Worm (Caenorhabditis elegans) whole organism, L4 larva: ENCODE measurements around the gene nhr-206.

Experiments used
- lir-3 ChIP-seq: sonication (generic microtip); optimal IDR thresholded peaks from 2 replicates; lab custom pipeline; 2016; ENCODE audit warnings: mild to moderate bottlenecking, missing genetic modification characterization, missing compliant biosample characterization
- pha-4 ChIP-seq, 2 experiments: fragments of 150-350 bp in 1 of 2; fragments of 200-800 bp in 1 of 2; sonication (Bioruptor generic) in 1 of 2; IDR thresholded peaks in 1 of 2; optimal IDR thresholded peaks in 1 of 2; 2 replicates each; pipeline versions ENCODE4 v1.3.6 to Lab custom; 2014 to 2022; ENCODE audit warnings: missing genetic modification characterization in 2 of 2, missing genetic modification reagents in 2 of 2, missing biosample characterization in 1 of 2, missing compliant biosample characterization in 1 of 2
- unc-62 ChIP-seq, 3 experiments: fragments of 150-350 bp in 1 of 3; sonication (generic microtip); optimal IDR thresholded peaks in 2 of 3; peaks in 1 of 3; 1 replicate in 1 of 3; 2 replicates in 2 of 3; lab custom pipeline; 2014 to 2017; ENCODE audit warnings: missing biosample characterization in 3 of 3, missing genetic modification characterization in 3 of 3, missing genetic modification reagents in 3 of 3, missing genotype in 1 of 3
- vab-7 ChIP-seq: fragments of 200-800 bp; sonication (Bioruptor generic); IDR thresholded peaks from 2 replicates; pipeline ENCODE4 v1.3.6; 2022; ENCODE audit warnings: missing genetic modification reagents, missing genetic modification characterization, missing compliant biosample characterization

DNA sequence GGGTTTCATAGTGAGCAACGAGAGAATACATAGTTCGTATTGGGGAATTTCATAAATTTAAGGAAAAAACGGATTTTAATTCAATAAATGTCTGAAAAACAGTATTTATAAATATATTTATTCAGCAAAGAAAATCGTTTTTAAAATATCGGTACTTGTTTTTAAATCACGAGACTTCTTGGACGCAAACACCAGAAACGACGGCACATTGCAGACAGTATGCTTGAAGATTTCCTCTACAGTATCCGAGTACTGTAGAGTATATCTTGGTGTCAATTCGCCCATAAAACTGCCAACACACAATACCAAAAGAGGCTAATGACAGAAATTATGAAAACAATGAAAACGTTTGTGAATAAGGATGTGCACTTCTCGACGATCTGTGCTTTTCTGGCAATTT lies 25.9 kb upstream of the nhr-206 start:
- TF ChIP-seq lir-3 (no peak), unc-62 (GFP tag; optimal IDR thresholded peaks at IDR 0.05 in 1 of 2; lab: Kevin White, UChicago) (no peak), unc-62 (tag; optimal IDR thresholded peaks at IDR 0.05; lab: Kevin White, UChicago) (no peak), vab-7 (GFP tag; lab: Robert Waterston, UW) (no peak), pha-4 (GFP tag; IDR thresholded peaks at IDR 0.05; lab: Robert Waterston, UW) (no peak), pha-4 (tag; optimal IDR thresholded peaks at IDR 0.05; lab: Kevin White, UChicago) (no peak)
